Worm (Caenorhabditis elegans): Measurements from ENCODE around the gene sbsp-1.

sbsp-1 gene

DNA sequence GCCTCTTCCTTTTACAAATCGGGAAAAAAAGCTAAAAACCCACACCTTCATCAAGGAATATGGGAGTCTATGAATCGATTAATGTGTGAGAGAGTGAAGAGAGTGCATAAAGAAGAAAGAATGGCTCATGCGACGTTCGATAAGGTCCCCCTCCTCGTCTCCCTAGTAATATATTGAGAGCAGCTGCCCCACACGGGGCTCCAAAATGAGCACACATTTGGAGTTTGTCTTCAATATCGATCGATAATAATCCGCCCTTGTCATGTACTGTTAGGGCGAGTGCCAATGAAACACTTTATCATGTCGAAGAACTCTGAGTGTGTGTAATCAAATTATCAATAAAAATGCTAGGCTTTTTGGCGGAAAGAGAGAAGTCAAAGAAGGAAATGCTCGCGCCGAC, 13.5 kb upstream of the sbsp-1 start:
- TF ChIP-seq T22C8.4 (GFP tag; IDR thresholded peaks at IDR 0.05) (peak; percentile 47; the same call in 1 of the 2 replicates), ztf-23 (GFP tag; IDR thresholded peaks at IDR 0.05) (no peak), klf-2 (GFP tag; conservative IDR thresholded peaks at IDR 0.05) (no peak)

DNA sequence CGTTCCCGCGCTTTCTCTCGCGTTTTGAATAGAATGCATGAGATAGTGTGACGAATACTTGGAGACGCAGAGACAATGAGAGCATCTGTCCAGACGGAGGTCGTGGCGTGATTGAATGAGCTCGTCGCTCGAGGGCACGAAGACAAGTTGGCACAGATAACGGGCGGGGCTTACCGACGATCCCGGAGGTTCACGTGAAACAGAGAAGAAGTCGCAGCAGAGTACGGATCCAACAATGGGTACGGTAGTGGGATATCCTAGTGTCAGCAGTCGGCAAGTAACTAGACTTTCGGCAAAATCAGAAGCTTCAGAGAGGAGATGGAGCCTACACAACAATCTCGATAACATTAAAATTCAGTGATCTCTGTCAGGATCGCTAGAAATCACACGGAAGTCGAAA, 13.0 kb upstream of the sbsp-1 start:
- TF ChIP-seq cog-1 (tag; optimal IDR thresholded peaks at IDR 0.05) (no peak), klf-2 (GFP tag; conservative IDR thresholded peaks at IDR 0.05) (no peak), ztf-23 (GFP tag; IDR thresholded peaks at IDR 0.05) (no peak), T22C8.4 (GFP tag; IDR thresholded peaks at IDR 0.05) (no peak), flt-1 (GFP tag; IDR thresholded peaks at IDR 0.05) (no peak), ztf-29 (GFP tag; IDR thresholded peaks at IDR 0.05) (no peak), tab-1 (GFP tag; IDR thresholded peaks at IDR 0.05) (no peak), ref-1 (GFP tag; conservative IDR thresholded peaks at IDR 0.05) (no peak), med-1 (GFP tag; optimal IDR thresholded peaks at IDR 0.05; ENCODE audit: insufficient read depth) (no peak)

ce11 chrIII:10820592-10821242, 12.0 kb upstream of the sbsp-1 start:
- TF ChIP-seq flt-1 (GFP tag; IDR thresholded peaks at IDR 0.05): no peak
- TF ChIP-seq ztf-23 (GFP tag; IDR thresholded peaks at IDR 0.05): no peak
- TF ChIP-seq klf-2 (GFP tag; conservative IDR thresholded peaks at IDR 0.05): no peak
- TF ChIP-seq med-1 (GFP tag; optimal IDR thresholded peaks at IDR 0.05; ENCODE audit: insufficient read depth): no peak
- no peak for TF ChIP-seq ref-1 (GFP tag; conservative IDR thresholded peaks at IDR 0.05)
- no peak for TF ChIP-seq T22C8.4 (GFP tag; IDR thresholded peaks at IDR 0.05)
- TF ChIP-seq tab-1 (GFP tag; IDR thresholded peaks at IDR 0.05): no peak
- TF ChIP-seq ztf-29 (GFP tag; IDR thresholded peaks at IDR 0.05): no peak
- TF ChIP-seq cog-1 (tag; optimal IDR thresholded peaks at IDR 0.05): no peak

- TF ChIP-seq ztf-23 (GFP tag; IDR thresholded peaks at IDR 0.05) (no peak), T22C8.4 (GFP tag; IDR thresholded peaks at IDR 0.05) (no peak), klf-2 (GFP tag; conservative IDR thresholded peaks at IDR 0.05) (no peak), ref-1 (GFP tag; conservative IDR thresholded peaks at IDR 0.05) (no peak), tab-1 (GFP tag; IDR thresholded peaks at IDR 0.05) (no peak), flt-1 (GFP tag; IDR thresholded peaks at IDR 0.05) (no peak)
These were observed 10.1 kb upstream of the sbsp-1 start for ce11 chrIII:10822494-10823113.

- no peak for TF ChIP-seq ztf-23 (GFP tag; IDR thresholded peaks at IDR 0.05)
- no peak for TF ChIP-seq flt-1 (GFP tag; IDR thresholded peaks at IDR 0.05)
- no peak for TF ChIP-seq klf-2 (GFP tag; conservative IDR thresholded peaks at IDR 0.05)
These were observed 8.5 kb upstream of the sbsp-1 start for ce11 chrIII:10824206-10824605.

DNA sequence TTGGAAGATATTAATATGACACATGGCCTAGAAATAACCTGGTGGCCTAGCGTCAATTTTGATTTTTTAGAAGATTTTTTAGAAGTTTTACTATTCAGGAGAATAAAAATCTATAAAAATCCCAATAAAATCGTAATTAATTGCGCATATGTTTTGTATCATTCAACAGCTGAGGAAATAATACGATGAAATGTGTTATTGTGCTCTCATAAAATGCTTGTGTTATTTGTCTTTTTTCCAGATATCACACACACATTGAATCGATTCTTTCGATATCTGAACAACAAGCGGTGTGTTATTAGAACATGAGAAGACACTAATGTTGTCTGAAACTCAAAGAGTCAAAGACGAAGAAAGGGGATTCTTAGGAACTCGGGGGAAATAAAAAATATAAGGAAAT, 7.6 kb upstream of the sbsp-1 start:
- TF ChIP-seq med-1 (GFP tag; optimal IDR thresholded peaks at IDR 0.05; ENCODE audit: insufficient read depth) (no peak), ref-1 (GFP tag; conservative IDR thresholded peaks at IDR 0.05) (no peak), ztf-29 (GFP tag; IDR thresholded peaks at IDR 0.05) (no peak), cog-1 (tag; optimal IDR thresholded peaks at IDR 0.05) (no peak), flt-1 (GFP tag; IDR thresholded peaks at IDR 0.05) (no peak), ztf-23 (GFP tag; IDR thresholded peaks at IDR 0.05) (no peak), tab-1 (GFP tag; IDR thresholded peaks at IDR 0.05) (no peak), klf-2 (GFP tag; conservative IDR thresholded peaks at IDR 0.05) (no peak), T22C8.4 (GFP tag; IDR thresholded peaks at IDR 0.05) (no peak)

DNA sequence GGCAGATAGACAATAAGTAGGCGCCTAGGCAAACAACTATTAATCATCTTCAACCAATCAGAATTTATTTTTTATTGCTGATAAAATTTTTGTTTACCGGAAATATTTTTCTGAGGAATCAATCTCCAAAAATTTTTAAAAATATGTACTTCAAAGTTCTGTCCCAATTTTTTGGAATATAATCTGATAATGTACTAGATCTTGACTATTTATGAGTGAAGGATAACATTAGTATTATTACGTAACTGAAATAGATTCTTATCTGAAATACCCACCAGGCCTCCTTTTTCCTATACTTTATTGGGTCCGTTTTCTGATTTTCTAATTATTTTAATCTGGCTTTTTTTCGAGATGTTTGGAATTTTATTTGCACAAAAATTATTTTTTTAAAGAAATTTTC, 1.3 kb upstream of the sbsp-1 start:
- TF ChIP-seq ztf-23 (GFP tag; IDR thresholded peaks at IDR 0.05) (no peak), flt-1 (GFP tag; IDR thresholded peaks at IDR 0.05) (no peak), med-1 (GFP tag; optimal IDR thresholded peaks at IDR 0.05; ENCODE audit: insufficient read depth) (no peak), ref-1 (GFP tag; conservative IDR thresholded peaks at IDR 0.05) (no peak)

ce11 chrIII:10844873-10845272, 12.1 kb downstream of the sbsp-1 start, which contains the start of gene pde-12:
TSS of gene pde-12 (minus strand) at chrIII:10845020.
- no peak for TF ChIP-seq flt-1 (GFP tag; IDR thresholded peaks at IDR 0.05)
- TF ChIP-seq cog-1 (tag; optimal IDR thresholded peaks at IDR 0.05): no peak
- peak; percentile 35; the same call in 1 of the 2 replicates for TF ChIP-seq ztf-23 (GFP tag; IDR thresholded peaks at IDR 0.05)
- no peak for TF ChIP-seq med-1 (GFP tag; optimal IDR thresholded peaks at IDR 0.05; ENCODE audit: insufficient read depth)

- TF ChIP-seq cog-1 (tag; optimal IDR thresholded peaks at IDR 0.05) (peak; percentile 71), med-1 (GFP tag; optimal IDR thresholded peaks at IDR 0.05; ENCODE audit: insufficient read depth) (peak; percentile 51), ref-1 (GFP tag; conservative IDR thresholded peaks at IDR 0.05) (0 out of 2 replicates have a peak, but pooled peaks have one; percentile 45), flt-1 (GFP tag; IDR thresholded peaks at IDR 0.05) (peak; percentile 89), ztf-23 (GFP tag; IDR thresholded peaks at IDR 0.05) (peak; percentile 90), T22C8.4 (GFP tag; IDR thresholded peaks at IDR 0.05) (peak; percentile 73), ztf-29 (GFP tag; IDR thresholded peaks at IDR 0.05) (0 out of 2 replicates have a peak, but pooled peaks have one; percentile 54), klf-2 (GFP tag; conservative IDR thresholded peaks at IDR 0.05) (0 out of 2 replicates have a peak, but pooled peaks have one; percentile 50), tab-1 (GFP tag; IDR thresholded peaks at IDR 0.05) (peak; percentile 66; the same call in 1 of the 2 replicates)
These were observed 16.1 kb downstream of the sbsp-1 start, which contains the start of the genes fbxb-85 and hex-3 for ce11 chrIII:10848858-10849257. TSS of gene fbxb-85 (minus strand) at chrIII:10848963. TSS of gene hex-3 (plus strand) at chrIII:10849222.

DNA sequence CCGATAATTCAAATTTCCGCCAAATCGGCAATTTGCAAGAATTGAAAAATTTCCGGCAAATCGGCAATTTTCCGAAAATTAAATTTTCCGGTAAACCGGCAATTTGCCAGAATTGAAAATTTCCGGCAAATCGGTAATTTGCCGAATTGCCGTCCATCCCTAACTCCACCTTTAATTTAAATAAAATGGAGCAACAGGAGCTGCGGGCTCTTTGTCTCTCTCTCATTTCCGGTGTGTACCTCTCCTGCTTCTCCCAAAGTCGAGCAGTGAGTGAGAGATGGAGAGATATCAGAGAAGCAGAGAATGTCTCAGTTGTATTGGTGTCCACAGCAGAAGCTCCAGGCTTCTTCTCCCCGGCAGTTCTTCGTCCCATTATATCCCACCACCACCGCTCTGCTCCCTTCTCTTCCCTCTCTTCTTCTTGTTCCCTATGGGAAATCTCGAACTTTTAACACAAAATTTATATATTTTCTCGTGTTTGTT, 22.7 kb downstream of the sbsp-1 start, which contains the start of gene Y39A1C.1:
Gene Y39A1C.1, plus strand, starts transcription at position 51 of the 483 bp plus-strand sequence.
- TF ChIP-seq T22C8.4 (GFP tag; IDR thresholded peaks at IDR 0.05) (no peak), ztf-29 (GFP tag; IDR thresholded peaks at IDR 0.05) (no peak), tab-1 (GFP tag; IDR thresholded peaks at IDR 0.05) (no peak), cog-1 (tag; optimal IDR thresholded peaks at IDR 0.05) (no peak), med-1 (GFP tag; optimal IDR thresholded peaks at IDR 0.05; ENCODE audit: insufficient read depth) (no peak), flt-1 (GFP tag; IDR thresholded peaks at IDR 0.05) (no peak), klf-2 (GFP tag; conservative IDR thresholded peaks at IDR 0.05) (no peak), ref-1 (GFP tag; conservative IDR thresholded peaks at IDR 0.05) (no peak), ztf-23 (GFP tag; IDR thresholded peaks at IDR 0.05) (no peak)

Data from whole organism, midembryonic.